Fruit fly (Drosophila melanogaster) whole organism, embryonic: Measurements from ENCODE around the gene Acp76A.

Experiments used
- Abd-B ChIP-seq: fragments of 200-800 bp; sonication (Bioruptor generic); optimal IDR thresholded peaks from 2 replicates; lab custom pipeline; 2018; ENCODE audit warnings: missing biosample characterization, mild to moderate bottlenecking, missing genetic modification characterization, moderate library complexity
- Atf6 ChIP-seq: fragments of 200-800 bp; sonication (Bioruptor generic); IDR thresholded peaks from 2 replicates; pipeline ENCODE4 v1.3.6; 2022; ENCODE audit warnings: missing biosample characterization, missing genetic modification characterization
- Bdp1 ChIP-seq: fragments of 200-800 bp; sonication (Bioruptor generic); optimal IDR thresholded peaks from 3 replicates; lab custom pipeline; 2016; ENCODE audit warnings: missing biosample characterization, missing genetic modification characterization
- CG14710 ChIP-seq: fragments of 200-800 bp; sonication (Bioruptor generic); optimal IDR thresholded peaks from 3 replicates; lab custom pipeline; 2019; ENCODE audit warnings: missing biosample characterization, mild to moderate bottlenecking, missing genetic modification characterization, moderate library complexity
- CG15514 ChIP-seq: fragments of 200-800 bp; sonication (Bioruptor generic); optimal IDR thresholded peaks from 3 replicates; lab custom pipeline; 2017; ENCODE audit warnings: missing biosample characterization, missing genetic modification characterization, mild to moderate bottlenecking, moderate library complexity, missing genetic modification reagents
- CG16813 ChIP-seq: fragments of 200-800 bp; sonication (Bioruptor generic); IDR thresholded peaks from 3 replicates; pipeline ENCODE4 v1.3.6; 2022; ENCODE audit warnings: missing biosample characterization, missing genetic modification characterization; ENCODE audit not compliant: partially characterized antibody
- CG17385 ChIP-seq: fragments of 200-800 bp; sonication (Bioruptor generic); optimal IDR thresholded peaks from 3 replicates; lab custom pipeline; 2018; ENCODE audit warnings: missing biosample characterization, mild to moderate bottlenecking, missing genetic modification characterization
- CG2120 ChIP-seq: fragments of 200-800 bp; sonication (Bioruptor generic); optimal IDR thresholded peaks from 3 replicates; lab custom pipeline; 2016; ENCODE audit warnings: missing biosample characterization, missing genetic modification characterization
- CG2678 ChIP-seq: fragments of 200-800 bp; sonication (Bioruptor generic); optimal IDR thresholded peaks from 3 replicates; lab custom pipeline; 2019; ENCODE audit warnings: missing biosample characterization, mild to moderate bottlenecking, missing genetic modification characterization, moderate library complexity
- CG34376 ChIP-seq: fragments of 200-800 bp; sonication (Bioruptor generic); optimal IDR thresholded peaks from 2 replicates; lab custom pipeline; 2018; ENCODE audit warnings: missing biosample characterization, mild to moderate bottlenecking, missing genetic modification characterization
- CG3838 ChIP-seq: fragments of 200-800 bp; sonication (Bioruptor generic); optimal IDR thresholded peaks from 3 replicates; lab custom pipeline; 2016; ENCODE audit warnings: missing biosample characterization, missing genetic modification characterization
- CG5953 ChIP-seq: fragments of 200-800 bp; sonication (Bioruptor generic); IDR thresholded peaks from 2 replicates; pipeline ENCODE4 v1.3.6; 2022; ENCODE audit warnings: missing biosample characterization, missing genetic modification characterization
- CG6272 ChIP-seq: fragments of 200-800 bp; sonication (Bioruptor generic); IDR thresholded peaks from 2 replicates; pipeline ENCODE4 v1.3.6; 2022; ENCODE audit warnings: missing biosample characterization, missing genetic modification characterization
- CG7745 ChIP-seq: fragments of 200-800 bp; sonication (Bioruptor generic); optimal IDR thresholded peaks from 2 replicates; lab custom pipeline; 2018; ENCODE audit warnings: missing biosample characterization, mild to moderate bottlenecking, missing genetic modification characterization, moderate library complexity
- CG7928 ChIP-seq: fragments of 200-800 bp; sonication (Bioruptor generic); optimal IDR thresholded peaks from 2 replicates; lab custom pipeline; 2017; ENCODE audit warnings: missing biosample characterization, mild to moderate bottlenecking, missing genetic modification characterization
- CG7963 ChIP-seq: fragments of 200-800 bp; sonication (Bioruptor generic); IDR thresholded peaks from 3 replicates; pipeline ENCODE4 v1.3.6; 2022; ENCODE audit warnings: missing biosample characterization, missing genetic modification characterization; ENCODE audit not compliant: partially characterized antibody
- Chrac-16 ChIP-seq: fragments of 200-800 bp; sonication (Bioruptor generic); optimal IDR thresholded peaks from 3 replicates; lab custom pipeline; 2016; ENCODE audit warnings: missing biosample characterization, missing genetic modification characterization
- Dbx ChIP-seq: fragments of 200-800 bp; sonication (Bioruptor generic); IDR thresholded peaks from 3 replicates; pipeline ENCODE4 v1.3.6; 2022; ENCODE audit warnings: missing biosample characterization, missing genetic modification characterization
- E2f1 ChIP-seq: fragments of 200-800 bp; sonication (Bioruptor generic); IDR thresholded peaks from 2 replicates; pipeline ENCODE4 v1.3.6; 2022; ENCODE audit warnings: missing biosample characterization, missing genetic modification characterization
- ERR ChIP-seq: fragments of 200-800 bp; sonication (Bioruptor generic); optimal IDR thresholded peaks from 2 replicates; lab custom pipeline; 2016; ENCODE audit warnings: missing biosample characterization, missing genetic modification characterization
- Ets97D ChIP-seq: fragments of 200-800 bp; sonication (Bioruptor generic); optimal IDR thresholded peaks from 3 replicates; lab custom pipeline; 2016; ENCODE audit warnings: missing biosample characterization, missing genetic modification characterization
- H2.0 ChIP-seq: fragments of 200-800 bp; sonication (Bioruptor generic); IDR thresholded peaks from 2 replicates; pipeline ENCODE4 v1.3.6; 2022; ENCODE audit warnings: missing biosample characterization, missing genetic modification characterization
- NC2β ChIP-seq: fragments of 200-800 bp; sonication (Bioruptor generic); optimal IDR thresholded peaks from 2 replicates; lab custom pipeline; 2016; ENCODE audit warnings: missing biosample characterization, missing genetic modification characterization
- NFAT ChIP-seq: fragments of 200-800 bp; sonication (Bioruptor generic); IDR thresholded peaks from 2 replicates; pipeline ENCODE4 v1.3.6; 2022; ENCODE audit warnings: missing biosample characterization, missing genetic modification characterization
- NfI ChIP-seq: fragments of 200-800 bp; sonication (Bioruptor generic); optimal IDR thresholded peaks from 3 replicates; lab custom pipeline; 2018; ENCODE audit warnings: missing biosample characterization, mild to moderate bottlenecking, missing genetic modification characterization, moderate library complexity
- Ptx1 ChIP-seq: fragments of 200-800 bp; sonication (Bioruptor generic); IDR thresholded peaks from 2 replicates; pipeline ENCODE4 v1.3.6; 2022; ENCODE audit warnings: missing biosample characterization, missing genetic modification characterization
- Scr ChIP-seq: fragments of 200-800 bp; sonication (Bioruptor generic); IDR thresholded peaks from 2 replicates; pipeline ENCODE4 v1.3.6; 2022; ENCODE audit warnings: missing biosample characterization, missing genetic modification characterization; ENCODE audit not compliant: partially characterized antibody
- Side ChIP-seq: fragments of 200-800 bp; sonication (Bioruptor generic); optimal IDR thresholded peaks from 2 replicates; lab custom pipeline; 2016; ENCODE audit warnings: missing biosample characterization, missing genetic modification characterization
- az2 ChIP-seq: fragments of 200-800 bp; sonication (Bioruptor generic); optimal IDR thresholded peaks from 3 replicates; lab custom pipeline; 2016; ENCODE audit warnings: missing biosample characterization, missing genetic modification characterization
- cad ChIP-seq: fragments of >200 bp; optimal IDR thresholded peaks from 2 replicates; lab custom pipeline; 2017; ENCODE audit warnings: missing biosample characterization, missing genetic modification characterization
- cas ChIP-seq: fragments of 200-800 bp; sonication (Bioruptor generic); IDR thresholded peaks from 2 replicates; pipeline ENCODE4 v1.3.6; 2022; ENCODE audit warnings: missing biosample characterization, missing genetic modification characterization
- chif ChIP-seq, 2 experiments: fragments of 200-800 bp; sonication (Bioruptor generic); optimal IDR thresholded peaks; 3 replicates each; lab custom pipeline; 2016; ENCODE audit warnings: missing biosample characterization in 2 of 2, missing genetic modification characterization in 2 of 2
- dan ChIP-seq: fragments of 200-800 bp; sonication (Bioruptor generic); IDR thresholded peaks from 2 replicates; pipeline ENCODE4 v1.3.6; 2022; ENCODE audit warnings: missing biosample characterization, missing genetic modification characterization
- dmrt99B ChIP-seq: fragments of 200-800 bp; sonication (Bioruptor generic); optimal IDR thresholded peaks from 2 replicates; lab custom pipeline; 2018; ENCODE audit warnings: missing biosample characterization, mild to moderate bottlenecking, missing genetic modification characterization, moderate library complexity
- fru ChIP-seq: fragments of >200 bp; optimal IDR thresholded peaks from 2 replicates; lab custom pipeline; 2017
- h ChIP-seq: fragments of >200 bp; optimal IDR thresholded peaks from 2 replicates; lab custom pipeline; 2017
- hb ChIP-seq: fragments of 200-800 bp; sonication (Bioruptor generic); IDR thresholded peaks from 3 replicates; pipeline ENCODE4 v1.3.6; 2022; ENCODE audit warnings: missing biosample characterization, missing genetic modification characterization; ENCODE audit not compliant: partially characterized antibody
- hbn ChIP-seq: fragments of 200-800 bp; sonication (Bioruptor generic); IDR thresholded peaks from 2 replicates; pipeline ENCODE4 v1.3.6; 2022; ENCODE audit warnings: missing biosample characterization, missing genetic modification characterization; ENCODE audit not compliant: partially characterized antibody
- kni ChIP-seq: fragments of 200-800 bp; sonication (Bioruptor generic); optimal IDR thresholded peaks from 3 replicates; lab custom pipeline; 2017; ENCODE audit warnings: mild to moderate bottlenecking, missing biosample characterization, missing genetic modification reagents, missing genetic modification characterization
- lab ChIP-seq: fragments of 200-800 bp; sonication (Bioruptor generic); optimal IDR thresholded peaks from 3 replicates; lab custom pipeline; 2017; ENCODE audit warnings: missing biosample characterization, missing genetic modification characterization, mild to moderate bottlenecking, moderate library complexity, missing genetic modification reagents
- lmd ChIP-seq: fragments of 200-800 bp; sonication (Bioruptor generic); IDR thresholded peaks from 2 replicates; pipeline ENCODE4 v1.3.6; 2022; ENCODE audit warnings: missing biosample characterization, missing genetic modification characterization
- lola ChIP-seq, 3 experiments: fragments of >200 bp in 2 of 3; fragments of 200-800 bp in 1 of 3; sonication (Bioruptor generic) in 1 of 3; optimal IDR thresholded peaks; 2 replicates each; lab custom pipeline; 2017 to 2019; ENCODE audit warnings: missing biosample characterization in 3 of 3, missing genetic modification characterization in 3 of 3, mild to moderate bottlenecking in 1 of 3, moderate library complexity in 1 of 3
- nerfin-1 ChIP-seq: fragments of 200-800 bp; sonication (Bioruptor generic); optimal IDR thresholded peaks from 3 replicates; lab custom pipeline; 2019; ENCODE audit warnings: missing biosample characterization, mild to moderate bottlenecking, missing genetic modification characterization, moderate library complexity
- onecut ChIP-seq: fragments of 200-800 bp; sonication (Bioruptor generic); IDR thresholded peaks from 2 replicates; pipeline ENCODE4 v1.3.6; 2022; ENCODE audit warnings: missing biosample characterization, missing genetic modification characterization
- p53 ChIP-seq: fragments of 200-800 bp; sonication (Bioruptor generic); optimal IDR thresholded peaks from 2 replicates; lab custom pipeline; 2016; ENCODE audit warnings: missing biosample characterization, missing genetic modification characterization
- pfk ChIP-seq: fragments of 200-800 bp; sonication (Bioruptor generic); optimal IDR thresholded peaks from 2 replicates; lab custom pipeline; 2018; ENCODE audit warnings: missing biosample characterization, mild to moderate bottlenecking, missing genetic modification characterization, moderate library complexity
- ssp ChIP-seq: fragments of 200-800 bp; sonication (Bioruptor generic); IDR thresholded peaks from 2 replicates; pipeline ENCODE4 v1.3.6; 2022; ENCODE audit warnings: missing biosample characterization, missing genetic modification characterization
- toy ChIP-seq: fragments of 200-800 bp; sonication (Bioruptor generic); IDR thresholded peaks from 2 replicates; pipeline ENCODE4 v1.3.6; 2022; ENCODE audit warnings: missing biosample characterization, missing genetic modification characterization
- twi ChIP-seq: fragments of 200-800 bp; optimal IDR thresholded peaks from 2 replicates; lab custom pipeline; 2019; ENCODE audit warnings: missing biosample characterization, mild to moderate bottlenecking, missing genetic modification characterization, moderate library complexity

Acp76A gene

dm6 chr3L:19045299-19046025, 6.4 kb downstream of the Acp76A start, which contains the start of gene nkd (continued):
- TF ChIP-seq ERR (GFP tag; lab: Kevin White, UChicago): peak; percentile 4
- peak; percentile 44 for TF ChIP-seq Scr
- peak; percentile 18; the same call in 1 of the 2 replicates for TF ChIP-seq hbn
- TF ChIP-seq CG34376 (GFP tag; lab: Kevin White, UChicago): peak; percentile 72
- no peak for TF ChIP-seq dan (GFP tag; lab: Robert Waterston, UW)
- peak; percentile 89 for TF ChIP-seq Chrac-16 (GFP tag; lab: Kevin White, UChicago)
- peak; percentile 15 for TF ChIP-seq Bdp1
- TF ChIP-seq fru (lab: Kevin White, UChicago): no peak
- peak; percentile 93 for TF ChIP-seq CG2678 (tag; lab: Kevin White, UChicago)
- TF ChIP-seq h (lab: Kevin White, UChicago): no peak
- peak; percentile 91 for TF ChIP-seq dmrt99B (tag; lab: Kevin White, UChicago)
- TF ChIP-seq NfI (GFP tag; lab: Kevin White, UChicago): peak; percentile 86
- TF ChIP-seq hb (GFP tag; lab: Robert Waterston, UW): no peak
- TF ChIP-seq toy (GFP tag; lab: Robert Waterston, UW): peak; percentile 63; the same call in 1 of the 2 replicates
- peak; percentile 89 for TF ChIP-seq NFAT (GFP tag; lab: Robert Waterston, UW)
- peak; percentile 62 for TF ChIP-seq CG6272 (GFP tag; lab: Robert Waterston, UW)
- peak; percentile 86 for TF ChIP-seq lmd (GFP tag; lab: Robert Waterston, UW)
- TF ChIP-seq cas: peak; percentile 82
- peak; percentile 63 for TF ChIP-seq CG15514
- peak; percentile 85 for TF ChIP-seq Atf6 (GFP tag; lab: Robert Waterston, UW)
- peak; percentile 41 for TF ChIP-seq Side
- TF ChIP-seq kni (GFP tag; lab: Kevin White, UChicago): peak; percentile 63
- peak; percentile 88 for TF ChIP-seq CG17385 (GFP tag; lab: Kevin White, UChicago)
- TF ChIP-seq twi (tag; lab: Kevin White, UChicago): peak; percentile 65
- peak; percentile 92 for TF ChIP-seq CG14710 (tag; lab: Kevin White, UChicago)
- peak; percentile 55 for TF ChIP-seq CG7745 (tag; lab: Kevin White, UChicago)
- peak; percentile 93 for TF ChIP-seq az2 (GFP tag; lab: Kevin White, UChicago)
- TF ChIP-seq cad: no peak
- TF ChIP-seq Ets97D (GFP tag; lab: Kevin White, UChicago): peak; percentile 43
- peak; percentile 5 for TF ChIP-seq NC2β (GFP tag; lab: Kevin White, UChicago)
- TF ChIP-seq lab (GFP tag; lab: Kevin White, UChicago): peak; percentile 80
- TF ChIP-seq Ptx1 (GFP tag; lab: Robert Waterston, UW): peak; percentile 91
- peak; percentile 90 for TF ChIP-seq CG5953 (GFP tag; lab: Robert Waterston, UW)
- TF ChIP-seq CG16813 (GFP tag; lab: Robert Waterston, UW): 0 out of 3 replicates have a peak, but pooled peaks have one; percentile 1
- TF ChIP-seq nerfin-1 (tag; lab: Kevin White, UChicago): peak; percentile 84
- TF ChIP-seq CG7928 (GFP tag; lab: Kevin White, UChicago): no peak
- TF ChIP-seq ssp: peak; percentile 62
- TF ChIP-seq Dbx (GFP tag; lab: Robert Waterston, UW): peak; percentile 94
- TF ChIP-seq pfk (GFP tag; lab: Kevin White, UChicago): no peak
- peak in 1 of 2 experiments; percentile 78 for TF ChIP-seq chif (GFP tag; optimal IDR thresholded peaks at IDR 0.05; lab: Kevin White, UChicago)
- TF ChIP-seq H2.0 (GFP tag; lab: Robert Waterston, UW): peak; percentile 92
- no peak for TF ChIP-seq CG7963 (GFP tag; lab: Robert Waterston, UW)
- TF ChIP-seq E2f1: peak; percentile 93
- TF ChIP-seq p53 (GFP tag; lab: Kevin White, UChicago): no peak
- peak; percentile 90 for TF ChIP-seq onecut (GFP tag; lab: Robert Waterston, UW)
- peak; percentile 90 for TF ChIP-seq CG2120 (GFP tag; lab: Kevin White, UChicago)
- peak; percentile 59 for TF ChIP-seq CG3838 (GFP tag; lab: Kevin White, UChicago)
- peak in 1 of 3 experiments; percentile 92 for TF ChIP-seq lola (GFP tag; optimal IDR thresholded peaks at IDR 0.05; lab: Kevin White, UChicago)
- peak; percentile 70 for TF ChIP-seq Abd-B (GFP tag; lab: Kevin White, UChicago)
